Fruit fly (Drosophila melanogaster) whole organism, embryonic: ENCODE measurements around the gene CG6574.

Experiments
- Bteb2 ChIP-seq: fragments of 200-800 bp; sonication (Bioruptor generic); optimal IDR thresholded peaks from 2 replicates; lab custom pipeline; 2016; ENCODE audit warnings: missing biosample characterization, missing genetic modification characterization
- CG10274 ChIP-seq: fragments of 200-800 bp; sonication (Bioruptor generic); optimal IDR thresholded peaks from 3 replicates; lab custom pipeline; 2017; ENCODE audit warnings: missing biosample characterization, mild to moderate bottlenecking, missing genetic modification characterization
- CG10366 ChIP-seq: fragments of 200-800 bp; sonication (Bioruptor generic); IDR thresholded peaks from 2 replicates; pipeline ENCODE4 v1.3.6; 2022; ENCODE audit warnings: missing biosample characterization, missing genetic modification characterization
- CG11696 ChIP-seq: fragments of 200-800 bp; sonication (Bioruptor generic); IDR thresholded peaks from 2 replicates; pipeline ENCODE4 v1.3.6; 2022; ENCODE audit warnings: missing biosample characterization, missing genetic modification characterization
- CG12219 ChIP-seq: fragments of 200-800 bp; sonication (Bioruptor generic); optimal IDR thresholded peaks from 3 replicates; lab custom pipeline; 2018; ENCODE audit warnings: missing biosample characterization, mild to moderate bottlenecking, missing genetic modification characterization
- CG12299 ChIP-seq: fragments of 200-800 bp; sonication (Bioruptor generic); optimal IDR thresholded peaks from 2 replicates; lab custom pipeline; 2018; ENCODE audit warnings: missing biosample characterization, mild to moderate bottlenecking, missing genetic modification characterization
- CG13296 ChIP-seq: fragments of 200-800 bp; sonication (Bioruptor generic); optimal IDR thresholded peaks from 3 replicates; lab custom pipeline; 2018; ENCODE audit warnings: missing biosample characterization, mild to moderate bottlenecking, missing genetic modification characterization
- CG13894 ChIP-seq: fragments of 200-800 bp; sonication (Bioruptor generic); optimal IDR thresholded peaks from 3 replicates; lab custom pipeline; 2018; ENCODE audit warnings: missing biosample characterization, mild to moderate bottlenecking, missing genetic modification characterization, moderate library complexity
- CG17612 ChIP-seq: fragments of 200-800 bp; sonication (Bioruptor generic); IDR thresholded peaks from 2 replicates; pipeline ENCODE4 v1.3.6; 2022; ENCODE audit warnings: missing biosample characterization, missing genetic modification characterization
- CG18262 ChIP-seq: fragments of 200-800 bp; optimal IDR thresholded peaks from 3 replicates; lab custom pipeline; 2019; ENCODE audit warnings: missing biosample characterization, mild to moderate bottlenecking, missing genetic modification characterization, moderate library complexity
- CG1832 ChIP-seq: fragments of 200-800 bp; sonication (Bioruptor generic); optimal IDR thresholded peaks from 2 replicates; lab custom pipeline; 2017; ENCODE audit warnings: missing biosample characterization, mild to moderate bottlenecking, missing genetic modification characterization, inconsistent platforms
- CG18619 ChIP-seq: fragments of 200-800 bp; sonication (Bioruptor generic); optimal IDR thresholded peaks from 3 replicates; lab custom pipeline; 2017; ENCODE audit warnings: missing biosample characterization, mild to moderate bottlenecking, missing genetic modification characterization
- CG31365 ChIP-seq: fragments of 200-800 bp; sonication (Bioruptor generic); optimal IDR thresholded peaks from 2 replicates; lab custom pipeline; 2018; ENCODE audit warnings: missing biosample characterization, mild to moderate bottlenecking, missing genetic modification characterization
- CG3281 ChIP-seq: fragments of 200-800 bp; sonication (Bioruptor generic); optimal IDR thresholded peaks from 3 replicates; lab custom pipeline; 2017; ENCODE audit warnings: missing biosample characterization, mild to moderate bottlenecking, missing genetic modification characterization
- CG34224 ChIP-seq: fragments of 200-800 bp; sonication (Bioruptor generic); IDR thresholded peaks from 3 replicates; pipeline ENCODE4 v1.3.6; 2022; ENCODE audit warnings: missing biosample characterization, missing genetic modification characterization; ENCODE audit not compliant: partially characterized antibody
- CG34376 ChIP-seq: fragments of 200-800 bp; sonication (Bioruptor generic); optimal IDR thresholded peaks from 2 replicates; lab custom pipeline; 2018; ENCODE audit warnings: missing biosample characterization, mild to moderate bottlenecking, missing genetic modification characterization
- CG4282 ChIP-seq: fragments of 200-800 bp; sonication (Bioruptor generic); optimal IDR thresholded peaks from 2 replicates; lab custom pipeline; 2016; ENCODE audit warnings: missing biosample characterization, missing genetic modification characterization
- CG43689 ChIP-seq: fragments of 200-800 bp; sonication (Bioruptor generic); IDR thresholded peaks from 2 replicates; pipeline ENCODE4 v1.3.6; 2022; ENCODE audit warnings: missing biosample characterization, missing genetic modification characterization
- CG8388 ChIP-seq: fragments of 200-800 bp; sonication (Bioruptor generic); optimal IDR thresholded peaks from 2 replicates; lab custom pipeline; 2019; ENCODE audit warnings: missing biosample characterization, mild to moderate bottlenecking, missing genetic modification characterization, moderate library complexity
- Drgx ChIP-seq: fragments of 200-800 bp; sonication (Bioruptor generic); IDR thresholded peaks from 2 replicates; pipeline ENCODE4 v1.3.6; 2022; ENCODE audit warnings: missing biosample characterization, missing genetic modification characterization
- Fer3 ChIP-seq: fragments of 200-800 bp; sonication (Bioruptor generic); optimal IDR thresholded peaks from 2 replicates; lab custom pipeline; 2018; ENCODE audit warnings: missing biosample characterization, mild to moderate bottlenecking, missing genetic modification characterization, moderate library complexity
- Hey ChIP-seq: fragments of 200-800 bp; sonication (Bioruptor generic); optimal IDR thresholded peaks from 3 replicates; lab custom pipeline; 2018; ENCODE audit warnings: missing biosample characterization, mild to moderate bottlenecking, missing genetic modification characterization
- HmgZ ChIP-seq: fragments of 200-800 bp; sonication (Bioruptor generic); optimal IDR thresholded peaks from 2 replicates; lab custom pipeline; 2018; ENCODE audit warnings: missing biosample characterization, mild to moderate bottlenecking, missing genetic modification characterization
- Hr39 ChIP-seq: fragments of >200 bp; optimal IDR thresholded peaks from 2 replicates; lab custom pipeline; 2017
- Lim3 ChIP-seq: fragments of 200-800 bp; sonication (Bioruptor generic); IDR thresholded peaks from 2 replicates; pipeline ENCODE4 v1.3.6; 2022; ENCODE audit warnings: missing biosample characterization, missing genetic modification characterization
- MBD-R2 ChIP-seq: fragments of 200-800 bp; sonication (Bioruptor generic); IDR thresholded peaks from 2 replicates; pipeline ENCODE4 v1.3.6; 2022; ENCODE audit warnings: missing biosample characterization, missing genetic modification characterization
- Mes4 ChIP-seq: fragments of 200-800 bp; sonication (Bioruptor generic); optimal IDR thresholded peaks from 2 replicates; lab custom pipeline; 2016; ENCODE audit warnings: missing biosample characterization, missing genetic modification characterization
- Myb ChIP-seq: fragments of 200-800 bp; sonication (Bioruptor generic); optimal IDR thresholded peaks from 2 replicates; lab custom pipeline; 2016; ENCODE audit warnings: missing biosample characterization, missing genetic modification characterization
- NK7.1 ChIP-seq: fragments of 200-800 bp; sonication (Bioruptor generic); optimal IDR thresholded peaks from 3 replicates; lab custom pipeline; 2016; ENCODE audit warnings: missing biosample characterization, missing genetic modification characterization
- NfI ChIP-seq: fragments of 200-800 bp; sonication (Bioruptor generic); optimal IDR thresholded peaks from 3 replicates; lab custom pipeline; 2018; ENCODE audit warnings: missing biosample characterization, mild to moderate bottlenecking, missing genetic modification characterization, moderate library complexity
- Poxn ChIP-seq: fragments of 200-800 bp; sonication (Bioruptor generic); IDR thresholded peaks from 2 replicates; pipeline ENCODE4 v1.3.6; 2022; ENCODE audit warnings: missing biosample characterization, missing genetic modification characterization
- Taf1 ChIP-seq: fragments of 200-800 bp; sonication (Bioruptor generic); IDR thresholded peaks from 2 replicates; pipeline ENCODE4 v1.3.6; 2022; ENCODE audit warnings: missing biosample characterization, missing genetic modification characterization
- ab ChIP-seq: fragments of 200-800 bp; sonication (Bioruptor generic); optimal IDR thresholded peaks from 2 replicates; lab custom pipeline; 2016; ENCODE audit warnings: missing biosample characterization, missing genetic modification characterization
- ac ChIP-seq: fragments of 200-800 bp; sonication (Bioruptor generic); optimal IDR thresholded peaks from 3 replicates; lab custom pipeline; 2017; ENCODE audit warnings: missing biosample characterization, mild to moderate bottlenecking, missing genetic modification characterization
- ato ChIP-seq: fragments of 200-800 bp; sonication (Bioruptor generic); IDR thresholded peaks from 2 replicates; pipeline ENCODE4 v1.3.6; 2022; ENCODE audit warnings: missing biosample characterization, missing genetic modification characterization; ENCODE audit not compliant: partially characterized antibody
- az2 ChIP-seq: fragments of 200-800 bp; sonication (Bioruptor generic); optimal IDR thresholded peaks from 3 replicates; lab custom pipeline; 2016; ENCODE audit warnings: missing biosample characterization, missing genetic modification characterization
- cg ChIP-seq: fragments of 200-800 bp; sonication (Bioruptor generic); optimal IDR thresholded peaks from 3 replicates; lab custom pipeline; 2019; ENCODE audit warnings: missing biosample characterization, mild to moderate bottlenecking, missing genetic modification characterization, moderate library complexity
- dati ChIP-seq: fragments of 200-800 bp; sonication (Bioruptor generic); IDR thresholded peaks from 2 replicates; pipeline ENCODE4 v1.3.6; 2022; ENCODE audit warnings: missing biosample characterization, missing genetic modification characterization
- jigr1 ChIP-seq: fragments of 200-800 bp; sonication (Bioruptor generic); IDR thresholded peaks from 3 replicates; pipeline ENCODE4 v1.3.6; 2022; ENCODE audit warnings: missing biosample characterization, missing genetic modification characterization
- jing ChIP-seq: fragments of 200-800 bp; sonication (Bioruptor generic); optimal IDR thresholded peaks from 2 replicates; lab custom pipeline; 2018; ENCODE audit warnings: missing biosample characterization, mild to moderate bottlenecking, missing genetic modification characterization
- lola ChIP-seq, 3 experiments: fragments of >200 bp in 2 of 3; fragments of 200-800 bp in 1 of 3; sonication (Bioruptor generic) in 1 of 3; optimal IDR thresholded peaks; 2 replicates each; lab custom pipeline; 2017 to 2019; ENCODE audit warnings: missing biosample characterization in 3 of 3, missing genetic modification characterization in 3 of 3, mild to moderate bottlenecking in 1 of 3, moderate library complexity in 1 of 3
- nom ChIP-seq: fragments of 200-800 bp; sonication (Bioruptor generic); optimal IDR thresholded peaks from 2 replicates; lab custom pipeline; 2017; ENCODE audit warnings: missing biosample characterization, missing genetic modification characterization, mild to moderate bottlenecking, moderate library complexity, missing genetic modification reagents
- odd ChIP-seq: fragments of 200-800 bp; sonication (Bioruptor generic); optimal IDR thresholded peaks from 2 replicates; lab custom pipeline; 2017; ENCODE audit warnings: missing biosample characterization, mild to moderate bottlenecking, missing genetic modification characterization
- pfk ChIP-seq: fragments of 200-800 bp; sonication (Bioruptor generic); optimal IDR thresholded peaks from 2 replicates; lab custom pipeline; 2018; ENCODE audit warnings: missing biosample characterization, mild to moderate bottlenecking, missing genetic modification characterization, moderate library complexity
- pho ChIP-seq: fragments of 200-800 bp; sonication (Bioruptor generic); optimal IDR thresholded peaks from 2 replicates; lab custom pipeline; 2016; ENCODE audit warnings: missing biosample characterization, missing genetic modification characterization
- row ChIP-seq: fragments of 200-800 bp; sonication (Bioruptor generic); IDR thresholded peaks from 3 replicates; pipeline ENCODE4 v1.3.6; 2022; ENCODE audit warnings: missing biosample characterization, missing genetic modification characterization
- seq ChIP-seq: fragments of 200-800 bp; sonication (Bioruptor generic); IDR thresholded peaks from 2 replicates; pipeline ENCODE4 v1.3.6; 2022; ENCODE audit warnings: missing biosample characterization, missing genetic modification characterization
- sob ChIP-seq: fragments of 200-800 bp; sonication (Bioruptor generic); IDR thresholded peaks from 2 replicates; pipeline ENCODE4 v1.3.6; 2022; ENCODE audit warnings: missing biosample characterization, missing genetic modification characterization
- wor ChIP-seq: fragments of 200-800 bp; sonication (Bioruptor generic); IDR thresholded peaks from 2 replicates; pipeline ENCODE4 v1.3.6; 2022; ENCODE audit warnings: missing biosample characterization, missing genetic modification characterization

CG6574 gene

dm6 chr3R:10886462-10887315 lies 23.9 kb upstream of the CG6574 start (continued):
- TF ChIP-seq CG10274 (GFP tag; lab: Kevin White, UChicago) (peak; percentile 99), dati (GFP tag; lab: Robert Waterston, UW) (peak; percentile 40; the same call in 1 of the 2 replicates), CG17612 (GFP tag; lab: Robert Waterston, UW) (peak; percentile 30; the same call in 1 of the 2 replicates), cg (GFP tag; lab: Kevin White, UChicago) (peak; percentile 93), CG18262 (tag; lab: Kevin White, UChicago) (peak; percentile 85), jing (GFP tag; lab: Kevin White, UChicago) (peak; percentile 55), sob (GFP tag; lab: Robert Waterston, UW) (peak; percentile 92), HmgZ (peak; percentile 92), Mes4 (peak; percentile 82), CG11696 (GFP tag; lab: Robert Waterston, UW) (peak; percentile 98), CG12299 (tag; lab: Kevin White, UChicago) (peak; percentile 82), Fer3 (tag; lab: Kevin White, UChicago) (peak; percentile 91), pfk (GFP tag; lab: Kevin White, UChicago) (no peak), NK7.1 (GFP tag; lab: Kevin White, UChicago) (peak; percentile 74), CG1832 (no peak), jigr1 (GFP tag; lab: Robert Waterston, UW) (peak; percentile 79), ab (GFP tag; lab: Kevin White, UChicago) (peak; percentile 25), CG34224 (GFP tag; lab: Robert Waterston, UW) (0 out of 3 replicates have a peak, but pooled peaks have one; percentile 22), CG10366 (GFP tag; lab: Robert Waterston, UW) (peak; percentile 85), CG18619 (peak; percentile 90), Poxn (GFP tag; lab: Robert Waterston, UW) (peak; percentile 64), Bteb2 (peak; percentile 88), Hr39 (lab: Kevin White, UChicago) (no peak), CG8388 (GFP tag; lab: Kevin White, UChicago) (peak; percentile 84), CG12219 (GFP tag; lab: Kevin White, UChicago) (peak; percentile 83), pho (GFP tag; lab: Kevin White, UChicago) (peak; percentile 95), seq (peak; percentile 85), Myb (GFP tag; lab: Kevin White, UChicago) (peak; percentile 58), Taf1 (GFP tag; lab: Robert Waterston, UW) (peak; percentile 88), CG4282 (peak; percentile 66), ac (GFP tag; lab: Kevin White, UChicago) (peak; percentile 62), wor (GFP tag; lab: Robert Waterston, UW) (peak; percentile 87), CG3281 (GFP tag; lab: Kevin White, UChicago) (peak; percentile 92), CG13296 (GFP tag; lab: Kevin White, UChicago) (peak; percentile 94), MBD-R2 (GFP tag; lab: Robert Waterston, UW) (peak; percentile 72; the same call in 1 of the 2 replicates), Lim3 (GFP tag; lab: Robert Waterston, UW) (peak; percentile 56), nom (GFP tag; lab: Kevin White, UChicago) (peak; percentile 82), Hey (tag; lab: Kevin White, UChicago) (peak; percentile 59), CG34376 (peak; percentile 94), NfI (GFP tag; lab: Kevin White, UChicago) (peak; percentile 87), lola (GFP tag; optimal IDR thresholded peaks at IDR 0.05; lab: Kevin White, UChicago) (peak in 1 of 3 experiments; percentile 86), row (GFP tag; lab: Robert Waterston, UW) (peak; percentile 98), az2 (GFP tag; lab: Kevin White, UChicago) (peak; percentile 86), CG31365 (tag; lab: Kevin White, UChicago) (peak; percentile 12), CG13894 (peak; percentile 94), Drgx (peak; percentile 94), ato (no peak), odd (peak; percentile 94), CG43689 (GFP tag; lab: Robert Waterston, UW) (peak; percentile 69)
